Worm (Caenorhabditis elegans) whole organism, early embryonic: Measurements from ENCODE around the gene mcm-10.
A peak's percentile ranks its signal among the peaks of the same experiment; 100 is the strongest.

Experiments used
- B0310.2 ChIP-seq: sonication (generic microtip); optimal IDR thresholded peaks from 2 replicates; lab custom pipeline; 2016; ENCODE audit warnings: mild to moderate bottlenecking, missing genetic modification characterization, missing compliant biosample characterization
- F13C5.2 ChIP-seq: sonication (generic microtip); optimal IDR thresholded peaks from 2 replicates; lab custom pipeline; 2017; ENCODE audit warnings: mild to moderate bottlenecking, missing genetic modification characterization, inconsistent platforms, missing compliant biosample characterization
- ama-1 ChIP-seq: fragments of 150-350 bp; optimal IDR thresholded peaks from 2 replicates; lab custom pipeline; 2014
- ceh-13 ChIP-seq: fragments of 200-800 bp; sonication (Bioruptor generic); optimal IDR thresholded peaks from 2 replicates; lab custom pipeline; 2018; ENCODE audit warnings: mild to moderate bottlenecking, missing genetic modification characterization, missing compliant biosample characterization
- hmbx-1 ChIP-seq: sonication (generic microtip); optimal IDR thresholded peaks from 2 replicates; lab custom pipeline; 2016; ENCODE audit warnings: mild to moderate bottlenecking, missing genetic modification characterization, missing compliant biosample characterization
- hnd-1 ChIP-seq: sonication (generic microtip); optimal IDR thresholded peaks from 2 replicates; lab custom pipeline; 2016; ENCODE audit warnings: missing genetic modification characterization, missing compliant biosample characterization
- tbx-11 ChIP-seq: fragments of 200-800 bp; sonication (Bioruptor generic); IDR thresholded peaks from 2 replicates; pipeline ENCODE4 v1.3.6; 2022; ENCODE audit warnings: missing genetic modification characterization, missing compliant biosample characterization

DNA sequence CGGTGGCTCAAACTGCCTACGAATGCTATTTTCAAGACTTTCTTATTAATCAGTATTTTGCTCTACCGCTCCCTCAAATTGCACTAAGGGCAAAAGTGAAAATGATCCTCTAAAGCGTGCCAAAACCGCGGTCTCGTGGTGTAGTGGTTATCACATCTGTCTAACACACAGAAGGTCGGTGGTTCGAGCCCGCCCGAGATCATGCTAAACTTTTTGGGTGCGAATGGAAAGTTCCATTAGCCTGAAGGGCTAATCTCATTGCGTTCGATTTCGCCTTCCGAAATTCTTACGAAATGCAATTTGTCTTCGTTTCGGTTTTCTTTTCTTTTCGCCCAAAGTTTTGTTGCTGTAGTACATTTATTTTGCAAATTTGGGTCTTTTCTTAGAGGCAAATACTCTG, 36.1 kb downstream of the mcm-10 start:
- no peak for TF ChIP-seq ama-1 (lab: Kevin White, UChicago)
- no peak for TF ChIP-seq ceh-13
- TF ChIP-seq F13C5.2 (tag; lab: Kevin White, UChicago) = no peak
- TF ChIP-seq hnd-1 = no peak
- TF ChIP-seq hmbx-1 (tag; lab: Kevin White, UChicago) = no peak
- TF ChIP-seq tbx-11 (GFP tag; lab: Robert Waterston, UW) = peak; percentile 17; the same call in 1 of the 2 replicates
- TF ChIP-seq B0310.2 (tag; lab: Kevin White, UChicago) = no peak
